Fruit fly (Drosophila melanogaster) whole organism, embryonic: Measurements from ENCODE around the gene mRpL50.
A peak's percentile ranks its signal among the peaks of the same experiment; 100 is the strongest.

ENCODE experiments used
- ATbp ChIP-seq: fragments of 200-800 bp; sonication (Bioruptor generic); optimal IDR thresholded peaks from 2 replicates; lab custom pipeline; 2017; ENCODE audit warnings: missing biosample characterization, mild to moderate bottlenecking, missing genetic modification characterization, missing genetic modification reagents
- Adf1 ChIP-seq: fragments of 200-800 bp; sonication (Bioruptor generic); IDR thresholded peaks from 2 replicates; pipeline ENCODE4 v1.3.6; 2022; ENCODE audit warnings: missing biosample characterization, missing genetic modification characterization
- CG10267 ChIP-seq: fragments of 200-800 bp; sonication (Bioruptor generic); optimal IDR thresholded peaks from 2 replicates; lab custom pipeline; 2018; ENCODE audit warnings: missing biosample characterization, mild to moderate bottlenecking, missing genetic modification characterization, moderate library complexity
- CG10543 ChIP-seq: fragments of 200-800 bp; sonication (Bioruptor generic); optimal IDR thresholded peaks from 3 replicates; lab custom pipeline; 2017; ENCODE audit warnings: missing biosample characterization, mild to moderate bottlenecking, missing genetic modification characterization, moderate library complexity
- CG11085 ChIP-seq: fragments of 200-800 bp; sonication (Bioruptor generic); IDR thresholded peaks from 2 replicates; pipeline ENCODE4 v1.3.6; 2022; ENCODE audit warnings: missing biosample characterization, missing genetic modification characterization
- CG11723 ChIP-seq: fragments of 200-800 bp; sonication (Bioruptor generic); optimal IDR thresholded peaks from 2 replicates; lab custom pipeline; 2017; ENCODE audit warnings: missing biosample characterization, mild to moderate bottlenecking, missing genetic modification characterization
- CG12659 ChIP-seq: fragments of 200-800 bp; sonication (Bioruptor generic); optimal IDR thresholded peaks from 3 replicates; lab custom pipeline; 2017; ENCODE audit warnings: mild to moderate bottlenecking, missing biosample characterization, missing genetic modification reagents, missing genetic modification characterization
- CG12744 ChIP-seq: fragments of 200-800 bp; sonication (Bioruptor generic); optimal IDR thresholded peaks from 2 replicates; lab custom pipeline; 2016; ENCODE audit warnings: missing biosample characterization, missing genetic modification characterization
- CG12942 ChIP-seq: fragments of 200-800 bp; sonication (Bioruptor generic); optimal IDR thresholded peaks from 3 replicates; lab custom pipeline; 2016; ENCODE audit warnings: missing biosample characterization, missing genetic modification characterization
- CG14860 ChIP-seq: fragments of 200-800 bp; sonication (Bioruptor generic); IDR thresholded peaks from 3 replicates; pipeline ENCODE4 v1.3.6; 2022; ENCODE audit warnings: missing biosample characterization, missing genetic modification characterization; ENCODE audit not compliant: partially characterized antibody
- CG15479 ChIP-seq: fragments of 200-800 bp; sonication (Bioruptor generic); optimal IDR thresholded peaks from 3 replicates; lab custom pipeline; 2019; ENCODE audit warnings: missing biosample characterization, mild to moderate bottlenecking, missing genetic modification characterization, moderate library complexity
- CG18764 ChIP-seq: fragments of 200-800 bp; sonication (Bioruptor generic); optimal IDR thresholded peaks from 3 replicates; lab custom pipeline; 2016; ENCODE audit warnings: missing biosample characterization, missing genetic modification characterization
- CG2875 ChIP-seq: fragments of 200-800 bp; sonication (Bioruptor generic); optimal IDR thresholded peaks from 2 replicates; lab custom pipeline; 2017; ENCODE audit warnings: missing biosample characterization, mild to moderate bottlenecking, missing genetic modification characterization, missing genetic modification reagents
- CG31224 ChIP-seq: fragments of 200-800 bp; sonication (Bioruptor generic); IDR thresholded peaks from 2 replicates; pipeline ENCODE4 v1.3.6; 2022; ENCODE audit warnings: missing biosample characterization, missing genetic modification characterization
- CG3838 ChIP-seq: fragments of 200-800 bp; sonication (Bioruptor generic); optimal IDR thresholded peaks from 3 replicates; lab custom pipeline; 2016; ENCODE audit warnings: missing biosample characterization, missing genetic modification characterization
- CG6765 ChIP-seq: fragments of 200-800 bp; sonication (Bioruptor generic); optimal IDR thresholded peaks from 3 replicates; lab custom pipeline; 2017; ENCODE audit warnings: missing biosample characterization, mild to moderate bottlenecking, missing genetic modification characterization
- CG6791 ChIP-seq: fragments of 200-800 bp; sonication (Bioruptor generic); IDR thresholded peaks from 3 replicates; pipeline ENCODE4 v1.3.6; 2022; ENCODE audit warnings: missing biosample characterization, missing genetic modification characterization; ENCODE audit not compliant: partially characterized antibody
- CG7357 ChIP-seq: fragments of 200-800 bp; sonication (Bioruptor generic); IDR thresholded peaks from 3 replicates; pipeline ENCODE4 v1.3.6; 2022; ENCODE audit warnings: missing biosample characterization, missing genetic modification characterization
- CG7556 ChIP-seq: fragments of 200-800 bp; sonication (Bioruptor generic); optimal IDR thresholded peaks from 2 replicates; lab custom pipeline; 2017; ENCODE audit warnings: missing biosample characterization, mild to moderate bottlenecking, missing genetic modification characterization
- CG7928 ChIP-seq: fragments of 200-800 bp; sonication (Bioruptor generic); optimal IDR thresholded peaks from 2 replicates; lab custom pipeline; 2017; ENCODE audit warnings: missing biosample characterization, mild to moderate bottlenecking, missing genetic modification characterization
- CG9817 ChIP-seq: fragments of 200-800 bp; sonication (Bioruptor generic); optimal IDR thresholded peaks from 2 replicates; lab custom pipeline; 2018; ENCODE audit warnings: missing biosample characterization, mild to moderate bottlenecking, missing genetic modification characterization, moderate library complexity
- Camta ChIP-seq: fragments of 200-800 bp; sonication (Bioruptor generic); optimal IDR thresholded peaks from 2 replicates; lab custom pipeline; 2016; ENCODE audit warnings: missing biosample characterization, missing genetic modification characterization
- D19A ChIP-seq: fragments of 200-800 bp; optimal IDR thresholded peaks from 3 replicates; lab custom pipeline; 2019; ENCODE audit warnings: missing biosample characterization, mild to moderate bottlenecking, missing genetic modification characterization, moderate library complexity
- Rx ChIP-seq: fragments of 200-800 bp; sonication (Bioruptor generic); IDR thresholded peaks from 2 replicates; pipeline ENCODE4 v1.3.6; 2022; ENCODE audit warnings: missing biosample characterization, missing genetic modification characterization
- Sox100B ChIP-seq: fragments of 200-800 bp; sonication (Bioruptor generic); optimal IDR thresholded peaks from 3 replicates; lab custom pipeline; 2018; ENCODE audit warnings: missing biosample characterization, mild to moderate bottlenecking, missing genetic modification characterization
- Sox102F ChIP-seq: fragments of 200-800 bp; sonication (Bioruptor generic); optimal IDR thresholded peaks from 2 replicates; lab custom pipeline; 2018; ENCODE audit warnings: missing biosample characterization, mild to moderate bottlenecking, missing genetic modification characterization, moderate library complexity
- YL-1 ChIP-seq: fragments of 200-800 bp; sonication (Bioruptor generic); optimal IDR thresholded peaks from 3 replicates; lab custom pipeline; 2017; ENCODE audit warnings: missing biosample characterization, mild to moderate bottlenecking, missing genetic modification characterization
- al ChIP-seq: fragments of 200-800 bp; sonication (Bioruptor generic); IDR thresholded peaks from 2 replicates; pipeline ENCODE4 v1.3.6; 2022; ENCODE audit warnings: missing biosample characterization, missing genetic modification characterization
- cato ChIP-seq: fragments of 200-800 bp; sonication (Bioruptor generic); optimal IDR thresholded peaks from 2 replicates; lab custom pipeline; 2016; ENCODE audit warnings: missing biosample characterization, missing genetic modification characterization, borderline replicate concordance
- chm ChIP-seq: fragments of 200-800 bp; sonication (Bioruptor generic); IDR thresholded peaks from 2 replicates; pipeline ENCODE4 v1.3.6; 2022; ENCODE audit warnings: missing biosample characterization, missing genetic modification characterization
- cwo ChIP-seq: fragments of 200-800 bp; sonication (Bioruptor generic); optimal IDR thresholded peaks from 3 replicates; lab custom pipeline; 2017; ENCODE audit warnings: missing biosample characterization, missing genetic modification characterization, mild to moderate bottlenecking, moderate library complexity, missing genetic modification reagents
- da ChIP-seq: fragments of 200-800 bp; sonication (Bioruptor generic); optimal IDR thresholded peaks from 2 replicates; lab custom pipeline; 2016; ENCODE audit warnings: missing biosample characterization, missing genetic modification characterization
- eyg ChIP-seq: fragments of 200-800 bp; sonication (Bioruptor generic); optimal IDR thresholded peaks from 3 replicates; lab custom pipeline; 2016; ENCODE audit warnings: missing biosample characterization, missing genetic modification characterization
- fru ChIP-seq: fragments of >200 bp; optimal IDR thresholded peaks from 2 replicates; lab custom pipeline; 2017
- gfzf ChIP-seq: fragments of 200-800 bp; sonication (Bioruptor generic); optimal IDR thresholded peaks from 2 replicates; lab custom pipeline; 2016; ENCODE audit warnings: missing biosample characterization, mild to moderate bottlenecking, missing genetic modification characterization, moderate library complexity
- grau ChIP-seq: fragments of 200-800 bp; optimal IDR thresholded peaks from 3 replicates; lab custom pipeline; 2019; ENCODE audit warnings: missing biosample characterization, mild to moderate bottlenecking, missing genetic modification characterization, moderate library complexity
- hb ChIP-seq: fragments of 200-800 bp; sonication (Bioruptor generic); IDR thresholded peaks from 3 replicates; pipeline ENCODE4 v1.3.6; 2022; ENCODE audit warnings: missing biosample characterization, missing genetic modification characterization; ENCODE audit not compliant: partially characterized antibody
- jing ChIP-seq: fragments of 200-800 bp; sonication (Bioruptor generic); optimal IDR thresholded peaks from 2 replicates; lab custom pipeline; 2018; ENCODE audit warnings: missing biosample characterization, mild to moderate bottlenecking, missing genetic modification characterization
- klu ChIP-seq: fragments of 200-800 bp; sonication (Bioruptor generic); IDR thresholded peaks from 2 replicates; pipeline ENCODE4 v1.3.6; 2022; ENCODE audit warnings: missing biosample characterization, missing genetic modification characterization
- luna ChIP-seq: fragments of 200-800 bp; sonication (Bioruptor generic); optimal IDR thresholded peaks from 2 replicates; lab custom pipeline; 2016; ENCODE audit warnings: missing biosample characterization, missing genetic modification characterization
- nerfin-1 ChIP-seq: fragments of 200-800 bp; sonication (Bioruptor generic); optimal IDR thresholded peaks from 3 replicates; lab custom pipeline; 2019; ENCODE audit warnings: missing biosample characterization, mild to moderate bottlenecking, missing genetic modification characterization, moderate library complexity
- nmo ChIP-seq: fragments of 200-800 bp; sonication (Bioruptor generic); optimal IDR thresholded peaks from 2 replicates; lab custom pipeline; 2018; ENCODE audit warnings: missing biosample characterization, mild to moderate bottlenecking, missing genetic modification characterization, moderate library complexity
- onecut ChIP-seq: fragments of 200-800 bp; sonication (Bioruptor generic); IDR thresholded peaks from 2 replicates; pipeline ENCODE4 v1.3.6; 2022; ENCODE audit warnings: missing biosample characterization, missing genetic modification characterization
- org-1 ChIP-seq: fragments of 200-800 bp; sonication (Bioruptor generic); optimal IDR thresholded peaks from 2 replicates; lab custom pipeline; 2017; ENCODE audit warnings: missing biosample characterization, missing genetic modification characterization
- prd ChIP-seq, 3 experiments: fragments of >200 bp in 2 of 3; fragments of 200-800 bp in 1 of 3; sonication (Bioruptor generic) in 1 of 3; optimal IDR thresholded peaks in 2 of 3; IDR thresholded peaks in 1 of 3; 2 replicates in 2 of 3; 3 replicates in 1 of 3; pipeline versions ENCODE4 v1.3.6 to Lab custom; 2017 to 2022; ENCODE audit warnings: missing biosample characterization in 1 of 3, missing genetic modification characterization in 1 of 3
- tgo ChIP-seq: fragments of 200-800 bp; sonication (Bioruptor generic); IDR thresholded peaks from 3 replicates; pipeline ENCODE4 v1.3.6; 2022; ENCODE audit warnings: missing biosample characterization, missing genetic modification characterization
- tll ChIP-seq, 2 experiments: fragments of 200-800 bp in 1 of 2; fragments of >200 bp in 1 of 2; sonication (Bioruptor generic) in 1 of 2; optimal IDR thresholded peaks; 2 replicates each; lab custom pipeline; 2017 to 2019; ENCODE audit warnings: missing biosample characterization in 2 of 2, missing genetic modification characterization in 2 of 2, mild to moderate bottlenecking in 1 of 2, moderate library complexity in 1 of 2
- ttk ChIP-seq: fragments of 200-800 bp; sonication (Bioruptor generic); IDR thresholded peaks from 2 replicates; pipeline ENCODE4 v2.1.2; 2022; ENCODE audit warnings: missing biosample characterization, missing genetic modification characterization
- tx ChIP-seq: fragments of 200-800 bp; sonication (Bioruptor generic); optimal IDR thresholded peaks from 2 replicates; lab custom pipeline; 2016; ENCODE audit warnings: missing biosample characterization, missing genetic modification characterization
- vvl ChIP-seq: fragments of 200-800 bp; sonication (Bioruptor generic); IDR thresholded peaks from 2 replicates; pipeline ENCODE4 v1.3.6; 2022; ENCODE audit warnings: missing biosample characterization, missing genetic modification characterization

The mRpL50 gene

DNA sequence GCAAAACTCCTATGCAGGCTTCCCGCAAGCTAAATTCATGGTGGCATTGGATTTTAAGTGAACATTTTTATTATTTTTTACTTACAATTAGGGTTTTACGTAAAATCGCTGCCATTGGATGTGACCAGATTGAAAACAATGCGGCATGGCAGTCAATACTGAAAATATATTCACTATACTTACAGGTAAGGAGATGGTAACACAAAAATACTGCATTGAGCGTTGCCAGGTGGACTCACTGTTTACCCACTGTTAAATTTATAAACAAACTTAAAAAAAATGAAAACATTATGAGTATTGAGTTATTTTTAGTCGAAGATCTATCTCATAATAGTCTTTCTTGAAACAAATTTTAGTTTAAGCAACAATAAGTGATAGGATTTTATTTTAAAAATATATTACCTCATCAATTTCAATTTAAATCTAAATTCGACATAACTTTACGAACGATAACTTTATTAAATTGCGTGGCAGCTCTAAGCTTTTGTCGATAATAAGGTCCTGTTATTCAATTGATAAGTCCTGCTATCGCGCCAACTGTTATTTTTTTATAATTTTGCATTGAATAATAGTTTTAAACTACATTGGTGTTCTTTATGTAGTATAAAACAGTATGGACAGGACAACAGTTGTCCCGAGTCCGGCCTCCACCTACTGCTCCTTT, at the start of gene mRpL50, which contains the start of gene mei-P22 (continued):
- peak; percentile 46 for TF ChIP-seq CG10267 (tag; lab: Kevin White, UChicago)
- no peak for TF ChIP-seq tgo (GFP tag; lab: Robert Waterston, UW)
- TF ChIP-seq D19A (tag; lab: Kevin White, UChicago) = no peak
- TF ChIP-seq CG3838 (GFP tag; lab: Kevin White, UChicago) = no peak
- no peak for TF ChIP-seq CG10543
- TF ChIP-seq vvl (GFP tag; lab: Robert Waterston, UW) = no peak; the same call in 1 of the 2 replicates
- no peak for TF ChIP-seq eyg
- TF ChIP-seq luna (GFP tag; lab: Kevin White, UChicago) = no peak
- TF ChIP-seq ttk (GFP tag; lab: Robert Waterston, UW) = no peak
- TF ChIP-seq Sox102F (GFP tag; lab: Kevin White, UChicago) = peak; percentile 31
- no peak for TF ChIP-seq Sox100B (GFP tag; lab: Kevin White, UChicago)
- TF ChIP-seq CG11085 (GFP tag; lab: Robert Waterston, UW) = no peak
- TF ChIP-seq Camta (GFP tag; lab: Kevin White, UChicago) = no peak
- no peak for TF ChIP-seq CG18764 (GFP tag; lab: Kevin White, UChicago)
- no peak for TF ChIP-seq onecut
- no peak for TF ChIP-seq CG7357 (GFP tag; lab: Robert Waterston, UW)
- TF ChIP-seq CG2875 (GFP tag; lab: Kevin White, UChicago) = no peak
- TF ChIP-seq chm (GFP tag; lab: Robert Waterston, UW) = no peak
- TF ChIP-seq org-1 (GFP tag; lab: Kevin White, UChicago) = no peak
- TF ChIP-seq CG6765 (GFP tag; lab: Kevin White, UChicago) = no peak
- TF ChIP-seq nerfin-1 (tag; lab: Kevin White, UChicago) = no peak
- no peak for TF ChIP-seq fru (lab: Kevin White, UChicago)
- TF ChIP-seq ATbp = no peak
- TF ChIP-seq Adf1 = no peak
- no peak for TF ChIP-seq prd (optimal IDR thresholded peaks at IDR 0.05; lab: Kevin White, UChicago)
- TF ChIP-seq prd (GFP tag; IDR thresholded peaks at IDR 0.05; lab: Robert Waterston, UW) = no peak
- no peak for TF ChIP-seq CG7928 (GFP tag; lab: Kevin White, UChicago)
- peak; percentile 27 for TF ChIP-seq CG9817 (tag; lab: Kevin White, UChicago)
- TF ChIP-seq cato (GFP tag; lab: Kevin White, UChicago) = no peak
- peak; percentile 44 for TF ChIP-seq YL-1
- TF ChIP-seq CG12659 (GFP tag; lab: Kevin White, UChicago) = peak; percentile 59
- TF ChIP-seq CG31224 (GFP tag; lab: Robert Waterston, UW) = no peak
- TF ChIP-seq CG15479 (GFP tag; lab: Kevin White, UChicago) = no peak
- TF ChIP-seq nmo (GFP tag; lab: Kevin White, UChicago) = peak; percentile 35
- TF ChIP-seq klu (GFP tag; lab: Robert Waterston, UW) = no peak
- TF ChIP-seq da (GFP tag; lab: Kevin White, UChicago) = no peak
- no peak for TF ChIP-seq CG11723 (GFP tag; lab: Kevin White, UChicago)
- TF ChIP-seq CG12744 (GFP tag; lab: Kevin White, UChicago) = no peak
- TF ChIP-seq grau (tag; lab: Kevin White, UChicago) = peak; percentile 37
- TF ChIP-seq al (GFP tag; lab: Robert Waterston, UW) = no peak
- TF ChIP-seq CG12942 (GFP tag; lab: Kevin White, UChicago) = no peak
- TF ChIP-seq jing (GFP tag; lab: Kevin White, UChicago) = no peak
- peak; percentile 86 for TF ChIP-seq gfzf (GFP tag; lab: Kevin White, UChicago)
- TF ChIP-seq tx (GFP tag; lab: Kevin White, UChicago) = no peak
- no peak for TF ChIP-seq tll (GFP tag; optimal IDR thresholded peaks at IDR 0.05; lab: Kevin White, UChicago)
- TF ChIP-seq CG6791 (GFP tag; lab: Robert Waterston, UW) = 0 out of 3 replicates have a peak, but pooled peaks have one; percentile 38
- no peak for TF ChIP-seq hb (GFP tag; lab: Robert Waterston, UW)
- no peak for TF ChIP-seq cwo (GFP tag; lab: Kevin White, UChicago)
- TF ChIP-seq CG7556 (GFP tag; lab: Kevin White, UChicago) = no peak
- TF ChIP-seq Rx (GFP tag; lab: Robert Waterston, UW) = no peak
- TF ChIP-seq CG14860 (GFP tag; lab: Robert Waterston, UW) = no peak
